Worm (Caenorhabditis elegans): Measurements from ENCODE around the gene fbxc-31.

fbxc-31 gene

DNA sequence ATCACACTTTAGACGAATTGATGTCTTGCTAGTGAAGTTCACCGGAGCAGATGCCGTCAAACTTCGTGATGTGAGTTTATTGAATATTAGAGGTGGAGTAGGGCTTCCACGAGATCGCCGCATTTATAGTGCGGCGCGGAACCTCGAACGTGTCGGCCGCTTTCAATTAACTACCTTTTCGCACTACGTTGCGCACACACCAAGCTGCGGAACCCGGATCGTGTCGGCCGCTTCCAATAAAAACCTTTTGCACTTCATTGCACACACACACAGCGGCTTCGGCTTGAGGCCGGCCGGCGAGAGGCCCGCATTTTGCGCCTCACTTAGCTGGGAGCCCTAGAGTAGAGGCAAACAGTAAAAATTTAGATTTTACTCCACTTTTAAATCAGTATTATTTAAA is 6.4 kb upstream of the fbxc-31 start:
- no peak for TF ChIP-seq rnt-1 (tag; optimal IDR thresholded peaks at IDR 0.05)
- no peak for TF ChIP-seq T23F11.4 (GFP tag; optimal IDR thresholded peaks at IDR 0.05)
- no peak for TF ChIP-seq unc-3 (GFP tag; conservative IDR thresholded peaks at IDR 0.05)
- no peak for TF ChIP-seq unc-3 (tag; optimal IDR thresholded peaks at IDR 0.05)
- no peak for TF ChIP-seq unc-42 (tag; optimal IDR thresholded peaks at IDR 0.05)

DNA sequence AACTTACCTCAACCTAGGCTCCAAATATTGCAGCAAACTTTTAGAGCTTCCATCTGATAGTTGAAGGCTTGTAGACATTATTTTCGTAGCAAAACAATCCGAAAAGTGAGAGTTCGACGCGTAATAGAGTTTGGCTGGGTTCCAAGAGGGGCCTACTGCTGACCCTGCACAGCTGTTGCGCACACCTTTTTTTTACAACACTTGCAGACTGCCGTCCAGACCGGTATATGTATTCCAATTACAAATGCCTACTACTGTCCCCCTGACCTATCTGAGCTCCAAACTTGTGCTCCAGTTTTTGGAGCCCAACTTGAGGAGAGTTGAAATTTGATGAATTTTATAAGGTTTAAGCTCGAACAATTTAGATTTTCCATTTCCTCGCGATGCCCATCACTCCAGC is 2.2 kb upstream of the fbxc-31 start, which contains the start of the genes fbxc-24 and fbxc-27:
fbxc-24 (minus strand) TSS at position 101 of the 400 bp plus-strand sequence.
fbxc-27 (plus strand) TSS at position 216 of the 400 bp plus-strand sequence.
- TF ChIP-seq pag-3 (tag; optimal IDR thresholded peaks at IDR 0.05; ENCODE audit: borderline replicate concordance) (no peak), lim-6 (tag; optimal IDR thresholded peaks at IDR 0.05) (no peak), dve-1 (tag; optimal IDR thresholded peaks at IDR 0.05) (no peak), F13H6.1 (tag; optimal IDR thresholded peaks at IDR 0.05) (no peak), odd-2 (tag; optimal IDR thresholded peaks at IDR 0.05) (no peak), syd-9 (tag; optimal IDR thresholded peaks at IDR 0.05) (no peak), ref-2 (tag; optimal IDR thresholded peaks at IDR 0.05) (no peak), K02D7.2 (tag; optimal IDR thresholded peaks at IDR 0.05) (no peak), T23F11.4 (GFP tag; optimal IDR thresholded peaks at IDR 0.05) (no peak), nfya-1 (tag; optimal IDR thresholded peaks at IDR 0.05) (no peak), sox-2 (GFP tag; IDR thresholded peaks at IDR 0.05) (no peak), ceh-24 (tag; optimal IDR thresholded peaks at IDR 0.05) (no peak), ceh-22 (tag; optimal IDR thresholded peaks at IDR 0.05) (no peak)

DNA sequence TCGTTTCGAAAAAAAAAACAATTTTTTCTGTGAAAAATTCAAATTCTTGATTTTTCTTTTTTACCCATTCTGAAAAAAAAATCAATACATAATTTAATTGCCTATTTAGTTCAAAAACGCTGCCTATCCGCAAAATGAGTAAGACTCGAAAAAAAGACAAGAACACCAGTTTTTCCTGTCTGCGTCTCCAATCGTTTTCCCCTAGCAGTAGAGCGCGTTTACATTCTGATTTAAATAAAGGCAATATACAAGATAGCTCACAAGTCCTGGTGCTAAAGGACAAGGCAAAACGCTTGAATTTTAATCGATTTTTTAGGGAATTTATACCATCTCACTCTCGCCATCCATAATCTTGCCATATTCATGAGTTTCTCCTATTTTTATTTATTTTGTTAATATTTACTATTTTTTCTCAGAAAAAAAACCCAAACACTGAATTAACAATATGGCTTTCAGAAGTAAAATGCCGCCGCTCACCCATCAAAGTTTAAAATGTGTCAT is 1.5 kb downstream of the fbxc-31 start, which contains the start of gene fbxc-33:
fbxc-33 (plus strand) TSS at position 451 of the 501 bp plus-strand sequence.
- TF ChIP-seq nfya-1 (tag; optimal IDR thresholded peaks at IDR 0.05) (peak; percentile 9), dmd-4 (tag; optimal IDR thresholded peaks at IDR 0.05; ENCODE audit: borderline replicate concordance) (no peak)

DNA sequence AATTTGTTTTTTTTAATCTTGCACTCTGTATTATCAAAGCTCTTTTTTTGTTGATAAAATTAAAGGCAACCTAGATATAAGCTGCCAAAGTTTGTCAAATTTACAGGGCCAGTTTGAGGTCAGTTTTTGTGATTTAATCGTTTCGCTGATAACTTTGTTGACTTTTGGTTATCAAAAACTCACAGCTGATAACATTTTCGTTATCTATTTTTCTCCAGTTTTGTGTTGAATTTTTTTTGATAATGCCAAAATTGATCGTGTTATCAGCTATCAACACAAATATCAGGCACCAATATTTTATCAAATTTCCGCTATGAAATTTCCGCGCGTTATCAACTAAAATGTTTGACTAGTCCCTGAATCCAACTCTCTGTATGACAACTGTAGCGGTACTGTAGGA is 3.4 kb downstream of the fbxc-31 start:
- TF ChIP-seq pqm-1 (tag; optimal IDR thresholded peaks at IDR 0.05) (peak; percentile 70), hlh-8 (tag; optimal IDR thresholded peaks at IDR 0.05) (no peak), dve-1 (tag; optimal IDR thresholded peaks at IDR 0.05) (peak; percentile 41), elt-2 (tag; optimal IDR thresholded peaks at IDR 0.05) (peak; percentile 100)

DNA sequence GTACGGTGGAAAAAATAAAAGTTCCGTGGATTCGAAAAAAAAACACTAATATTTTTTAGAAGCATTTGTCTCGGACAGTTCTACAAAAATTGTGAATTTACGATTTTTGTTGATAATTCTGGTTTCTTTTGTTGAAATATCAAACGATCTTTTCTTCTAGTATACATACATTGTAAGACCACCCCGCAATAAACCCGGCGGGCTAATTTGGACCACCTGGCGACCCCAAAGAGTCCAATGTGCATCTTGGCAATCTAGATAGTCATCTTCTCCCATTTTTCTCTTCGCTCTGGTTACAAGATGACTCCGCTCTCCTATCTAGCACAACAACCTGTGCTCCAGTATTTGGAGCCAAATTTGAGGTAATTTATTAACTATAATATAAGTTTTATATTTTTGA is 4.0 kb downstream of the fbxc-31 start, which contains the start of gene fbxc-29:
fbxc-29 (plus strand) TSS at position 301 of the 400 bp plus-strand sequence.
- TF ChIP-seq ceh-30 (tag; optimal IDR thresholded peaks at IDR 0.05) (no peak), nfya-1 (tag; optimal IDR thresholded peaks at IDR 0.05) (no peak), ceh-18 (tag; optimal IDR thresholded peaks at IDR 0.05) (no peak), pha-4 (tag; optimal IDR thresholded peaks at IDR 0.05) (no peak), pat-9 (tag; optimal IDR thresholded peaks at IDR 0.05) (no peak), madf-2 (tag; optimal IDR thresholded peaks at IDR 0.05) (no peak), mec-3 (tag; optimal IDR thresholded peaks at IDR 0.05; ENCODE audit: borderline replicate concordance) (no peak), tbx-7 (tag; optimal IDR thresholded peaks at IDR 0.05) (no peak), lim-6 (tag; optimal IDR thresholded peaks at IDR 0.05) (no peak), ceh-9 (tag; optimal IDR thresholded peaks at IDR 0.05) (no peak), unc-55 (GFP tag; optimal IDR thresholded peaks at IDR 0.05) (no peak), pag-3 (tag; optimal IDR thresholded peaks at IDR 0.05; ENCODE audit: borderline replicate concordance) (no peak), hlh-6 (tag; optimal IDR thresholded peaks at IDR 0.05) (no peak), fkh-10 (GFP tag; optimal IDR thresholded peaks at IDR 0.05) (no peak), ttx-3 (tag; optimal IDR thresholded peaks at IDR 0.05) (no peak), hlh-15 (tag; optimal IDR thresholded peaks at IDR 0.05) (no peak), odd-2 (tag; optimal IDR thresholded peaks at IDR 0.05) (no peak), F13H6.1 (tag; optimal IDR thresholded peaks at IDR 0.05) (no peak), rnt-1 (tag; optimal IDR thresholded peaks at IDR 0.05) (no peak)

Measured in whole organism, late embryonic.